Worm (Caenorhabditis elegans): ENCODE results near the gene D1046.2.

DNA sequence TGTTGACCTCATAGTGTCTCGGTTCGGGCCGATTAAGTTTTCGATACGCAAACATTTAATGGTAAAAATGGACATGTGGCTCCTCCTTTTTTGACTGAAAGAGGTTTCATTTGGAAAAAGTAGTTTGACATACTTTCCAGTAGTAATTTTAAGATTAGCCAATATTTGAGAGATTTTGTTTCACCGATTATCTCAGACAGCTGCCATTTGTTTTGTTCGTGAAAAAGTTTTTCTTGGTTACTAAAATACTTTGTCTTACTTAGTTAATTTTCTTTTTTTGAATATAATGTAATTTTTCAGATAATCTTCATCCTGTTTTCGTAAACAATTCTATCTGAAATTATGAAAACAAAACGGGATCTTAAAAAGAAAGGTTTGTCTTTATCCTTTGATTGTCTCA, 39.6 kb downstream of the D1046.2 start, which contains the start of gene C09G9.5:
- TF ChIP-seq nhr-232 (tag; optimal IDR thresholded peaks at IDR 0.05), result no peak
- TF ChIP-seq ama-1 (optimal IDR thresholded peaks at IDR 0.05), result no peak
- TF ChIP-seq zip-5 (tag; optimal IDR thresholded peaks at IDR 0.05), result no peak
- TF ChIP-seq elt-2 (tag; optimal IDR thresholded peaks at IDR 0.05), result no peak
- no peak for TF ChIP-seq odd-2 (tag; optimal IDR thresholded peaks at IDR 0.05)
- no peak for TF ChIP-seq ets-4 (tag; optimal IDR thresholded peaks at IDR 0.05)
- no peak for TF ChIP-seq unc-86 (tag; optimal IDR thresholded peaks at IDR 0.05)
- TF ChIP-seq dve-1 (tag; optimal IDR thresholded peaks at IDR 0.05), result no peak
- no peak for TF ChIP-seq ceh-22 (tag; optimal IDR thresholded peaks at IDR 0.05)
- no peak for TF ChIP-seq pax-1 (tag; optimal IDR thresholded peaks at IDR 0.05)
- no peak for TF ChIP-seq sox-4 (tag; optimal IDR thresholded peaks at IDR 0.05)
- no peak for TF ChIP-seq unc-3 (GFP tag; conservative IDR thresholded peaks at IDR 0.05)
- TF ChIP-seq unc-3 (tag; optimal IDR thresholded peaks at IDR 0.05), result no peak
- no peak for TF ChIP-seq tbx-2 (tag; optimal IDR thresholded peaks at IDR 0.05)
- no peak for TF ChIP-seq ttx-3 (tag; optimal IDR thresholded peaks at IDR 0.05)
